Worm (Caenorhabditis elegans): ENCODE measurements around the gene F49A5.10.

The F49A5.10 gene

ce11 chrV:16840961-16841360 is 34.1 kb upstream of the F49A5.10 start, which contains the start of gene clec-40:
Gene clec-40, minus strand, starts transcription at chrV:16841061.
- TF ChIP-seq nhr-76 (tag; optimal IDR thresholded peaks at IDR 0.05) (no peak), sem-2 (GFP tag; optimal IDR thresholded peaks at IDR 0.05) (no peak), sptf-1 (tag; optimal IDR thresholded peaks at IDR 0.05) (no peak), mab-5 (tag; optimal IDR thresholded peaks at IDR 0.05) (no peak), flh-1 (GFP tag; optimal IDR thresholded peaks at IDR 0.05) (no peak), ceh-83 (GFP tag; optimal IDR thresholded peaks at IDR 0.05) (no peak), M03D4.4 (tag; optimal IDR thresholded peaks at IDR 0.05) (no peak), mls-2 (tag; optimal IDR thresholded peaks at IDR 0.05) (no peak), nhr-12 (tag; optimal IDR thresholded peaks at IDR 0.05) (no peak), unc-39 (tag; optimal IDR thresholded peaks at IDR 0.05) (no peak), mep-1 (tag; optimal IDR thresholded peaks at IDR 0.05) (no peak), elt-3 (tag; optimal IDR thresholded peaks at IDR 0.05) (no peak)

DNA sequence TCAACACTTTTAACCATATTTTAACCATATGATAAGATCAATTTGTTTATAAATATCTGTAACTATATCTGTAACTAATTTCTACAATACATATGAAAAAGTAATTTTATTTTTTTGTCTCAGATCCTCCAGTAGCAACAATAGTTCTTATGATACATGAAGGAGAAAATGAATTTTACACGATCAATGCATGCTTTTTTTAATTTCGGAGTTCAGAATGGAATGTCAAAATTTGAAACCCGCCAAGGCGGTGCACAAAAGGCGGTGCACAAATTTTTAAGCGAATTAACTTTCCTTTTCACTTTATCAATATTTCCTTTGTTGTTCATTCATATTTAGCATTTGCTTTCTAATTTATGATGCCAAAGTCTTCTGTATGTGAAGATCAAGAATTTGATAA is 32.1 kb upstream of the F49A5.10 start, which contains the start of gene clec-25:
Gene clec-25, plus strand, starts transcription at position 301 of the 400 bp plus-strand sequence.
- TF ChIP-seq M03D4.4 (tag; optimal IDR thresholded peaks at IDR 0.05) (no peak), nhr-28 (tag; optimal IDR thresholded peaks at IDR 0.05) (no peak), mep-1 (tag; optimal IDR thresholded peaks at IDR 0.05) (no peak), zip-8 (tag; optimal IDR thresholded peaks at IDR 0.05) (no peak), ztf-11 (tag; optimal IDR thresholded peaks at IDR 0.05) (no peak), elt-3 (tag; optimal IDR thresholded peaks at IDR 0.05) (no peak), cnd-1 (tag; optimal IDR thresholded peaks at IDR 0.05) (no peak), ceh-43 (GFP tag; optimal IDR thresholded peaks at IDR 0.05) (no peak), mab-5 (tag; optimal IDR thresholded peaks at IDR 0.05) (no peak)

- TF ChIP-seq snpc-4 (tag; optimal IDR thresholded peaks at IDR 0.05) (no peak), ceh-43 (GFP tag; optimal IDR thresholded peaks at IDR 0.05) (no peak), mep-1 (tag; optimal IDR thresholded peaks at IDR 0.05) (no peak), lin-13 (tag; optimal IDR thresholded peaks at IDR 0.05) (no peak), unc-120 (tag; optimal IDR thresholded peaks at IDR 0.05; ENCODE audit: poor library complexity, severe bottlenecking) (no peak), ham-2 (GFP tag; optimal IDR thresholded peaks at IDR 0.05) (no peak), M03D4.4 (tag; optimal IDR thresholded peaks at IDR 0.05) (no peak), ceh-39 (tag; optimal IDR thresholded peaks at IDR 0.05) (no peak), sptf-1 (tag; optimal IDR thresholded peaks at IDR 0.05) (no peak), lin-32 (GFP tag; optimal IDR thresholded peaks at IDR 0.05) (no peak), cnd-1 (tag; optimal IDR thresholded peaks at IDR 0.05) (no peak), zip-8 (tag; optimal IDR thresholded peaks at IDR 0.05) (no peak), flh-1 (GFP tag; optimal IDR thresholded peaks at IDR 0.05) (no peak), ztf-11 (tag; optimal IDR thresholded peaks at IDR 0.05) (no peak), unc-62 (GFP tag; optimal IDR thresholded peaks at IDR 0.05) (no peak), ceh-83 (GFP tag; optimal IDR thresholded peaks at IDR 0.05) (no peak), lsy-2 (tag; optimal IDR thresholded peaks at IDR 0.05) (no peak), nhr-12 (tag; optimal IDR thresholded peaks at IDR 0.05) (no peak)
These were observed 26.6 kb upstream of the F49A5.10 start, which contains the start of the genes clec-36 and clec-26 for ce11 chrV:16848498-16848897. Gene clec-36, minus strand, starts transcription at chrV:16848598. Gene clec-26, plus strand, starts transcription at chrV:16848611.

- TF ChIP-seq unc-62 (GFP tag; optimal IDR thresholded peaks at IDR 0.05): no peak
- TF ChIP-seq tbx-8 (GFP tag; optimal IDR thresholded peaks at IDR 0.05): no peak
- no peak for TF ChIP-seq nhr-2 (tag; optimal IDR thresholded peaks at IDR 0.05)
- TF ChIP-seq drap-1 (GFP tag; optimal IDR thresholded peaks at IDR 0.05): no peak
- TF ChIP-seq pha-4 (tag; optimal IDR thresholded peaks at IDR 0.05): no peak
- no peak for TF ChIP-seq cnd-1 (tag; optimal IDR thresholded peaks at IDR 0.05)
- TF ChIP-seq zip-8 (tag; optimal IDR thresholded peaks at IDR 0.05): no peak
- no peak for TF ChIP-seq ces-1 (GFP tag; optimal IDR thresholded peaks at IDR 0.05)
- no peak for TF ChIP-seq elt-3 (tag; optimal IDR thresholded peaks at IDR 0.05)
- TF ChIP-seq mab-5 (tag; optimal IDR thresholded peaks at IDR 0.05): no peak
- TF ChIP-seq unc-120 (tag; optimal IDR thresholded peaks at IDR 0.05; ENCODE audit: poor library complexity, severe bottlenecking): no peak
- no peak for TF ChIP-seq ham-2 (GFP tag; optimal IDR thresholded peaks at IDR 0.05)
- TF ChIP-seq nhr-76 (tag; optimal IDR thresholded peaks at IDR 0.05): no peak
- no peak for TF ChIP-seq hlh-1 (tag; optimal IDR thresholded peaks at IDR 0.05)
- TF ChIP-seq ceh-39 (tag; optimal IDR thresholded peaks at IDR 0.05): no peak
- TF ChIP-seq lsy-2 (tag; optimal IDR thresholded peaks at IDR 0.05): no peak
- no peak for TF ChIP-seq lin-32 (GFP tag; optimal IDR thresholded peaks at IDR 0.05)
These were observed 23.1 kb upstream of the F49A5.10 start, which contains the start of gene clec-37 for ce11 chrV:16852002-16852401. Gene clec-37, minus strand, starts transcription at chrV:16852102.
